Worm (Caenorhabditis elegans) whole organism, L4 larva: ENCODE data around the gene T26H5.9.
A peak's percentile ranks its signal among the peaks of the same experiment; 100 is the strongest.

ENCODE experiments used
- aly-2 ChIP-seq: sonication (generic microtip); optimal IDR thresholded peaks from 2 replicates; lab custom pipeline; 2018; ENCODE audit warnings: missing biosample characterization, missing genetic modification characterization
- ceh-44 ChIP-seq: fragments of 200-800 bp; sonication (Bioruptor generic); IDR thresholded peaks from 2 replicates; pipeline ENCODE4 v1.3.6; 2022; ENCODE audit warnings: missing genetic modification reagents, missing genetic modification characterization, missing compliant biosample characterization
- cey-2 ChIP-seq: sonication (generic microtip); optimal IDR thresholded peaks from 3 replicates; lab custom pipeline; 2017; ENCODE audit warnings: missing genetic modification characterization, mild to moderate bottlenecking, missing compliant biosample characterization, antibody characterized with exemption, borderline replicate concordance; ENCODE audit not compliant: insufficient read depth
- egl-27 ChIP-seq: sonication (generic microtip); optimal IDR thresholded peaks from 3 replicates; lab custom pipeline; 2017; ENCODE audit warnings: missing biosample characterization, missing genetic modification reagents, missing genetic modification characterization
- mdl-1 ChIP-seq, 2 experiments: fragments of 150-350 bp in 1 of 2; sonication (generic microtip) in 1 of 2; optimal IDR thresholded peaks; 2 replicates each; lab custom pipeline; 2014 to 2017; ENCODE audit warnings: missing biosample characterization in 2 of 2, missing genetic modification characterization in 2 of 2
- mep-1 ChIP-seq: fragments of 150-350 bp; sonication (generic microtip); optimal IDR thresholded peaks from 3 replicates; lab custom pipeline; 2014; ENCODE audit warnings: missing biosample characterization, missing genetic modification characterization
- nhr-42 ChIP-seq: fragments of 200-800 bp; sonication (Bioruptor generic); IDR thresholded peaks from 2 replicates; pipeline ENCODE4 v1.3.6; 2022; ENCODE audit warnings: missing genetic modification characterization, missing compliant biosample characterization
- nhr-77 ChIP-seq: fragments of 150-350 bp; optimal IDR thresholded peaks from 2 replicates; lab custom pipeline; 2014; ENCODE audit warnings: missing biosample characterization, missing genetic modification characterization
- php-3 ChIP-seq: fragments of 200-800 bp; sonication (Bioruptor generic); IDR thresholded peaks from 2 replicates; pipeline ENCODE4 v1.3.6; 2022; ENCODE audit warnings: missing genetic modification reagents, missing genetic modification characterization, missing compliant biosample characterization
- pqm-1 ChIP-seq: sonication (generic microtip); optimal IDR thresholded peaks from 2 replicates; lab custom pipeline; 2017; ENCODE audit warnings: missing biosample characterization, missing genetic modification characterization
- spr-1 ChIP-seq: sonication (generic microtip); optimal IDR thresholded peaks from 2 replicates; lab custom pipeline; 2016; ENCODE audit warnings: mild to moderate bottlenecking, missing genetic modification characterization, missing compliant biosample characterization

DNA sequence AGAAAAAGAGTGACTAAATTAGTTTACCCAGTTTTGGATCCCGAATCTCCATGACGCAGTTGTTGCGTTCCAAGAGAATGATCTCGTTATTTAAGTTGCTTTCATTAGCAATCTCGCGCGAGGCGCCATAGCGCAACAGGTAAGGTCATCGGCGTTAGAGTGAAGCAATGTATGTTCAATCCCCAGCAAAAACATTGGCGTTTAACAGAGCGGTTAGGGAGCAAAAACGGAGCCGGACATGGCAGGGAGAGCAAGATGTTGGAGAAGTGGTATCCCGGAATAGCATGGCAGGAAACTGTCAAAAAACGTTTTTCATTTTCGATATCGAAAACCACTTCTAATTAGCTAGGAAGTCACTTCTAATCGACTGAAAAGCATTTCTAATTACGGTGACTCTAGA, 9.6 kb downstream of the T26H5.9 start:
- no peak for TF ChIP-seq spr-1
- TF ChIP-seq cey-2 (tag; lab: Kevin White, UChicago) = no peak
- TF ChIP-seq ceh-44 (GFP tag; lab: Robert Waterston, UW) = no peak
- TF ChIP-seq mdl-1 (tag; optimal IDR thresholded peaks at IDR 0.05; lab: Kevin White, UChicago) = no peak
- no peak for TF ChIP-seq egl-27
- no peak for TF ChIP-seq nhr-77 (tag; lab: Kevin White, UChicago)
- no peak for TF ChIP-seq aly-2 (tag; lab: Kevin White, UChicago)
- TF ChIP-seq php-3 = 0 out of 2 replicates have a peak, but pooled peaks have one; percentile 41
- 0 out of 2 replicates have a peak, but pooled peaks have one; percentile 26 for TF ChIP-seq nhr-42 (GFP tag; lab: Robert Waterston, UW)
- TF ChIP-seq mep-1 (tag; lab: Kevin White, UChicago) = no peak
- no peak for TF ChIP-seq pqm-1
